Worm (Caenorhabditis elegans): Measurements from ENCODE around the gene F22F7.8.
"Not testable (repeated sequence)": the region's sequence is repeated elsewhere in the genome, so short reads cannot be mapped to it uniquely, and the experiment has no call there.

F22F7.8 gene

DNA sequence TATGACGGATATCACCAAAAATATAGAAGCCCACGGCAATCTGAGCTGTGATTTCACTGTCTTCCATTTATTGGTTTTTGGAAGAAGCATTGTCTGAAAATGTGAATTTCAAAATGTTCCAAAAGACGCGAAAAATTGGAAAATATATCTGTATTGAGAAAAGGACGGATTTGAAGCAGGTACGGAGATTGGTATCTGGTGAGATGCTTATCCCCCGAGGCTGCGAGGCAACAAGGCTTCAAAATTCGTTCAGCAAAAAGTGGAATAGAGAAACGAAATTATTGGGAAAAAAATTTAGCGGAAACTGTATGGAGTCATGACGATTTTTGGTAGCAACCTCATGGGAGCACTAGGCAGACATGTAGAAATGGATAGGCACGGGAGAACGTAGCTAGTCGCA lies 18.6 kb downstream of the F22F7.8 start, which contains the start of gene F36F12.1:
TSS of gene F36F12.1 (minus strand) at position 101 of the 400 bp plus-strand sequence.
- TF ChIP-seq dao-5 (tag; optimal IDR thresholded peaks at IDR 0.05) (no peak), him-1 (tag; optimal IDR thresholded peaks at IDR 0.05) (no peak), W03F9.2 (tag; optimal IDR thresholded peaks at IDR 0.05) (no peak)

- TF ChIP-seq him-1 (tag; optimal IDR thresholded peaks at IDR 0.05) (no peak), dao-5 (tag; optimal IDR thresholded peaks at IDR 0.05) (no peak), W03F9.2 (tag; optimal IDR thresholded peaks at IDR 0.05) (no peak)
Measured at ce11 chrV:2099040-2099439, 22.7 kb downstream of the F22F7.8 start, which contains the start of gene F36F12.7. TSS of gene F36F12.7 (plus strand) at chrV:2099340.

ce11 chrV:2097653-2098052 lies 24.1 kb downstream of the F22F7.8 start, which contains the start of gene clec-208:
TSS of gene clec-208 (plus strand) at chrV:2097953.
- no peak for TF ChIP-seq W03F9.2 (tag; optimal IDR thresholded peaks at IDR 0.05)
- no peak for TF ChIP-seq dao-5 (tag; optimal IDR thresholded peaks at IDR 0.05)
- TF ChIP-seq him-1 (tag; optimal IDR thresholded peaks at IDR 0.05) = no peak

- TF ChIP-seq W03F9.2 (tag; optimal IDR thresholded peaks at IDR 0.05) (no peak), him-1 (tag; optimal IDR thresholded peaks at IDR 0.05) (no peak), dao-5 (tag; optimal IDR thresholded peaks at IDR 0.05) (no peak)
Measured at ce11 chrV:2095772-2096171, 26.0 kb downstream of the F22F7.8 start, which contains the start of gene clec-207. TSS of gene clec-207 (plus strand) at chrV:2096072.

- TF ChIP-seq W03F9.2 (tag; optimal IDR thresholded peaks at IDR 0.05) (no peak), him-1 (tag; optimal IDR thresholded peaks at IDR 0.05) (no peak), dao-5 (tag; optimal IDR thresholded peaks at IDR 0.05) (no peak)
Measured at ce11 chrV:2095204-2095603, 26.6 kb downstream of the F22F7.8 start, which contains the start of gene F36F12.2. TSS of gene F36F12.2 (minus strand) at chrV:2095304.

ce11 chrV:2090321-2090720 lies 31.4 kb downstream of the F22F7.8 start, which contains the start of gene ztf-28:
TSS of gene ztf-28 (plus strand) at chrV:2090669.
- TF ChIP-seq dao-5, him-1, W03F9.2 (tag; optimal IDR thresholded peaks at IDR 0.05): not testable (repeated sequence)

DNA sequence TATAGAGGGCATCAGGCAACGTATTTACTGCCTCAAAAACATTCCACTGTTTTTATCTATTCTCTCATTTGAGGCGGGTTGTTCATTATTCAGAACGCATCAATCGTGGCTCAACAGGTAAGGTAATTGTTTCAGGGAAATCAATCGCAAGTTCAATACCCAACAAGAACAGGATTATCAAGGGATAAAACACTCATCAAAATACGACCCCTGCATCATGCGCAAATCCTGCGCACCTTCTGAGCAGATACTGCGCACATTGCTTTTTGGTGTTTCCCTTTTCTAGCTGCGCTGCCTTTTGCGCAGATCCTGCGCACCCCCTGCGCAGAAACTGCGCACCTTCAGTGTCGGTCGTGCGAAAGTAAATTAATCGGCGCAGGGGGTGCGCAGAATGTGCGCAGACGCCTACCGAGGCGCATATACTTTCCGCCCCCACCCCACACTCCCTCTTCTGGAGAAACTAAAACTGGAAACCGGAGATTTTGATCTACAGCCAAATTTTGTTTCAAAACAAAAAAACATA lies 36.0 kb downstream of the F22F7.8 start, which contains the start of gene F36F12.3:
TSS of gene F36F12.3 (plus strand) at position 51 of the 523 bp plus-strand sequence.
- not testable (repeated sequence) for TF ChIP-seq dao-5, him-1, W03F9.2 (tag; optimal IDR thresholded peaks at IDR 0.05)

DNA sequence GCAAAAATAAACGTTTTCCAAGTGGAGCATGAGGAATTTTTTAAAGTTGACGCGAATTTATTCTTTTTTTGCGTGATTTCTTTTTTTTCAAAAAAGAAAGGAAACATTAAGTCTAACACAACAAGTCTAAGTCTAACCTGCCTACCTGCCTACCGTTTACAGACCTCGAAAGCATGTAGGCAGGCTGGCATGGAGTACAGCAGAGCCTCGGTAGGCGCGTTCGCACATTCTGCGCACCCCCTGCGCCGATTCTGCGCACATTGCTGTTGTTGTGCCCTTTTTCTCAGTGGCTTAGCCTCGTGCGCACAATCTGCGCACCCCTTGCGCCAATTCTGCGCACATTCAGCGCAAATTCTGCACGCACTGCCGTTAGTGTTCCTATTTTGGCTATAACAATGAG lies 37.9 kb downstream of the F22F7.8 start:
- no peak for TF ChIP-seq W03F9.2 (tag; optimal IDR thresholded peaks at IDR 0.05)
- TF ChIP-seq him-1 (tag; optimal IDR thresholded peaks at IDR 0.05) = no peak
- TF ChIP-seq dao-5 (tag; optimal IDR thresholded peaks at IDR 0.05) = no peak

DNA sequence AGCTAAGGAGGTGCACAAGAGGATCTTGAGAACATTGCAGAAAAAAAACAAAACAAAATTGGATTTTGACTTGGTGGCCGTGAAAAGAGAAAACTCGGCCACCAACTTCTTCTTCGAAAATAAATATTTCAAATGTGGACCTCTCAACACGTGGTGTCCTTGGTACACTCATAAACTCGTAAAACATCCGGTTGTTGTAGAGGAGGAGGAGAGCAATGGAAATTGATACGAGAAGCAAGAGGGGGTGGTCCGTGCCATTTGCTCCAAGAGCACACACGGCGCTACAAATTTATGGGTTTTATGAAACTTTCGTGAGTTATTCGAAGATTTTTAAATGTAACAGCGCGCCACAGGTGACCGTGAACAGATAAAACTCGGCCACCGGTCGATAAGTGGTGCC lies 39.9 kb downstream of the F22F7.8 start:
- no peak for TF ChIP-seq dao-5 (tag; optimal IDR thresholded peaks at IDR 0.05)
- TF ChIP-seq him-1 (tag; optimal IDR thresholded peaks at IDR 0.05) = no peak
- no peak for TF ChIP-seq W03F9.2 (tag; optimal IDR thresholded peaks at IDR 0.05)

- no peak for TF ChIP-seq W03F9.2 (tag; optimal IDR thresholded peaks at IDR 0.05)
Measured at ce11 chrV:2081269-2081668, 40.5 kb downstream of the F22F7.8 start.

ce11 chrV:2076043-2076442 lies 45.7 kb downstream of the F22F7.8 start:
- no peak for TF ChIP-seq him-1 (tag; optimal IDR thresholded peaks at IDR 0.05)
- TF ChIP-seq W03F9.2 (tag; optimal IDR thresholded peaks at IDR 0.05) = no peak

ce11 chrV:2072807-2073206 lies 49.0 kb downstream of the F22F7.8 start, which contains the start of gene Y40B10A.9:
TSS of gene Y40B10A.9 (minus strand) at chrV:2072907.
- TF ChIP-seq W03F9.2 (tag; optimal IDR thresholded peaks at IDR 0.05) = no peak
- no peak for TF ChIP-seq him-1 (tag; optimal IDR thresholded peaks at IDR 0.05)
- TF ChIP-seq dao-5 (tag; optimal IDR thresholded peaks at IDR 0.05) = no peak

Measured in whole organism, L4/young adult.